Fruit fly (Drosophila melanogaster): ENCODE data around the gene LanB2.

- TF ChIP-seq Dif (GFP tag; optimal IDR thresholded peaks at IDR 0.05; ENCODE audit: partially characterized antibody), result no peak
- peak; percentile 5 for TF ChIP-seq br (GFP tag; optimal IDR thresholded peaks at IDR 0.05)
These were observed 56.7 kb downstream of the LanB2 start for dm6 chr3L:9671372-9671771.
